Fruit fly (Drosophila melanogaster): ENCODE data around the gene COX7AL2.
A peak's percentile ranks its signal among the peaks of the same experiment; 100 is the strongest.

The COX7AL2 gene

DNA sequence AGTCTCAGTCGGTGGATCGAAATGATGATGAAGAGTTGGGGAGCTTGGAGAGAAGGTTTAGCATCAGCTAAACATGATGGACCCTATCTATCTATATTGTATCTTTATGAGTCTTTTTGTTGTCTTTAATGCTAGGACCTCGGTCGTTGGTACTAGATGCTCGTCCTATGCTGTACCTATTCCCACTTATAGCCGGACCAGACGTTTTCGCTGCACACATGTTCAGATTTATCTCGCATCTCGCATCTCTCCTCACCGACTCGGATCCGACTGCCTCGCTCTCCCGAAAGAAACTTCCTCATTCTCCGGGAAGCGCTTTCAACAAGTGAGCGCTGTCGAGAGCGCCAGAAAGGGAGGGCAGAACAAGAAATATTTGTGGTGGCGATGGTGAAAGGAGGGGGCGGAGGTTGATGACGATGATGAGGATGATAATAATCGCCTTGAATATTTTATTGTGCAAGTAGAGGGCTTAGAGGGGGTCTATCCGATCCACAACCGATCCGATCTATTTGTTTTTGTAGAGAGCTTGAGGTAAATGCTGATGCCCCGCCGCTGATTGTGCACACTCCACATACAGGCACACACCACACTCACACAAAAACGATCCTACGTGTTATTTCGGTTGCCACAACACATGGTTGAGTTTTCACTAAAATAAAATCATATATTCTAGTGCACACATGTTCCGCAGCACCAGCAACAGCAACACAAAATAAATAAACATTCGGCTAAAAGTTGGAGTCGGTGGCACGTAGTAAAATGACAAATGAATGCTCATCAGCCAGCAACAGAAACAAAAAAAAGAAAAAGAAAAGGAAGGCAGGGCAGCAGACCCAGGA lies 34.8 kb downstream of the COX7AL2 start:
- TF ChIP-seq D1 (tag; optimal IDR thresholded peaks at IDR 0.05) (no peak), CG9948 (tag; optimal IDR thresholded peaks at IDR 0.05) (peak; percentile 52), CG14655 (GFP tag; optimal IDR thresholded peaks at IDR 0.05) (peak; percentile 73), EcR (GFP tag; optimal IDR thresholded peaks at IDR 0.05) (no peak), Pif1B (GFP tag; optimal IDR thresholded peaks at IDR 0.05) (peak; percentile 46), CG8301 (tag; optimal IDR thresholded peaks at IDR 0.05) (peak; percentile 67), CG12605 (GFP tag; IDR thresholded peaks at IDR 0.05) (no peak; the same call in 1 of the 2 replicates), CG4496 (GFP tag; IDR thresholded peaks at IDR 0.05) (peak; percentile 67; the same call in 1 of the 3 replicates), Pif1A (GFP tag; optimal IDR thresholded peaks at IDR 0.05) (peak; percentile 65), CG8159 (tag; optimal IDR thresholded peaks at IDR 0.05) (peak; percentile 77), CG10348 (GFP tag; IDR thresholded peaks at IDR 0.05) (no peak), fd96Ca (GFP tag; IDR thresholded peaks at IDR 0.05) (0 out of 3 replicates have a peak, but pooled peaks have one; percentile 32), CG32121 (GFP tag; IDR thresholded peaks at IDR 0.05) (no peak), CG17806 (tag; optimal IDR thresholded peaks at IDR 0.05) (peak; percentile 60), gl (tag; optimal IDR thresholded peaks at IDR 0.05) (no peak), CG13204 (GFP tag; optimal IDR thresholded peaks at IDR 0.05) (peak; percentile 29), Ets98B (GFP tag; IDR thresholded peaks at IDR 0.05) (peak; percentile 61), Snoo (tag; optimal IDR thresholded peaks at IDR 0.05) (no peak), rn (GFP tag; IDR thresholded peaks at IDR 0.05) (no peak), CG34367 (tag; optimal IDR thresholded peaks at IDR 0.05) (peak; percentile 55), CG15710 (tag; optimal IDR thresholded peaks at IDR 0.05) (peak; percentile 48)

DNA sequence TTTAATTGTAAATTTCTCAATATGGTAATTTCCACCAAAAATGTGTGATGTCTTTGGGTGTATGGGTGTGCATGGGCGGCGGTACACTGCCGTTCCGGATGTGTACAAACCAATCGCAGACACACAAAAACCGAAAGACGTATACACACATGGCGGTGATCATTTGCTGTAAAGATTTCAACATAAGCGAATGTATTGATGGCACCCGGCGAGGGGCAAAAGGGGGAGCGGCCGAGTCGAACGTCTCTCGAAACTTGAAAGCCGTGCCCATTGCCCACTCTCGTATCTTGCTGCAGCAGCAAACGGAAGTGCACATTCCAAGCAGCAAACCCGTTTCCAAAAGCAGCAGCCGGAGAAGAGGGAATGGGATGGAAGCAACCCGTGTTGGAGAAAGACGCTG lies 35.4 kb downstream of the COX7AL2 start:
- TF ChIP-seq CG32121 (GFP tag; IDR thresholded peaks at IDR 0.05) (no peak), EcR (GFP tag; optimal IDR thresholded peaks at IDR 0.05) (peak; percentile 20), CG34367 (tag; optimal IDR thresholded peaks at IDR 0.05) (no peak), Snoo (tag; optimal IDR thresholded peaks at IDR 0.05) (no peak), CG8301 (tag; optimal IDR thresholded peaks at IDR 0.05) (no peak), CG8159 (tag; optimal IDR thresholded peaks at IDR 0.05) (no peak), gl (tag; optimal IDR thresholded peaks at IDR 0.05) (no peak), CG9948 (tag; optimal IDR thresholded peaks at IDR 0.05) (no peak), CG14655 (GFP tag; optimal IDR thresholded peaks at IDR 0.05) (no peak), Ets98B (GFP tag; IDR thresholded peaks at IDR 0.05) (no peak), CG4496 (GFP tag; IDR thresholded peaks at IDR 0.05) (peak; percentile 62; the same call in 2 of the 3 replicates), D1 (tag; optimal IDR thresholded peaks at IDR 0.05) (no peak), rn (GFP tag; IDR thresholded peaks at IDR 0.05) (0 out of 2 replicates have a peak, but pooled peaks have one; percentile 3), Pif1A (GFP tag; optimal IDR thresholded peaks at IDR 0.05) (no peak), CG10348 (GFP tag; IDR thresholded peaks at IDR 0.05) (0 out of 2 replicates have a peak, but pooled peaks have one; percentile 33), CG15710 (tag; optimal IDR thresholded peaks at IDR 0.05) (no peak), Pif1B (GFP tag; optimal IDR thresholded peaks at IDR 0.05) (no peak), fd96Ca (GFP tag; IDR thresholded peaks at IDR 0.05) (peak; percentile 33; the same call in 1 of the 3 replicates), CG17806 (tag; optimal IDR thresholded peaks at IDR 0.05) (no peak), CG12605 (GFP tag; IDR thresholded peaks at IDR 0.05) (no peak), CG13204 (GFP tag; optimal IDR thresholded peaks at IDR 0.05) (peak; percentile 85)

DNA sequence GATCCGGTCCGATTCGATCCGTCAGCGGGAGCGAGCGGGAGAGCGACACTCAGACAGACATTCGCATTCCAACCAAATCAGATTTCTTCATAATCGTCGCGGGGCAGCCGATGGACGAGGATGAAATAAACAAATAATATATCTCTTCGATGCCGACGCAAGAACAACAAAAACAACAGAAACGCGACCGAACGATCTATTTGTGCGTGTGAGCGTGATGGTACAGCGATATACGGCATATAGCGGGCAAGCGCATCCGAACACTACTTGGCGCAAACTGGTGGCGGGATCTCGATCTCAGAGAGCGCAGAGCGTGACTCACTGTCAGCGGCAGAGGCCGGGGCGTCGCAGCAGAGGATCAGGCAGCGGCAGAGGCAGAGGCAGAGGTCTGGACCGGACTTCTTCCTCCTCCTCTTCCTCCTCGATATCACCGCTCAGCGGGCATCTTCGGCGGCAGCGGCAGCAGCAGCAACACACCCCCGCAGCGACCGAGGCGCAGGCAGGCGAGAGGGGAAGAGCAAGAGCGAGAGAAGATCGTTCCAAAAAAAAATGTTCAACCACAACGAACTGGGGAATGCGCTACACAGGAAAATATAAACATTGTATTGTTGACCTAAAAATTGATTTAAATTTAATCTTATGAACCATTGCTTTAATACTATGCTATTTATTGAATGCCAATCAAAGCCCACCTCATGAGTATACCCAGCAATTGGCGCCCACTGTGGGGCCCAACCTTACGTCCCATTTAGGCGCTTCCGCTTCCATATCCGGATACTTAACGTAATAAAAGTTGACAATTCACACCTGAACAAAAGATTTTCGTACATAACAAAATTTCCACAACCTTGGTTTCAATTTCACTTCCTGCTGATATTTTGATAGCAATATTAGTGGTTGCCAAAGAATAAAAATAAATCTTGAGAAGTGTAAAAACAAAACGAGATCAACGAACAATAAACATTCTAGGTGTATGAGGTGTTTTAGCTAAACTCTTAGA lies 36.2 kb downstream of the COX7AL2 start:
- TF ChIP-seq Snoo (tag; optimal IDR thresholded peaks at IDR 0.05), result peak; percentile 35
- TF ChIP-seq D1 (tag; optimal IDR thresholded peaks at IDR 0.05), result no peak
- peak; percentile 100 for TF ChIP-seq CG13204 (GFP tag; optimal IDR thresholded peaks at IDR 0.05)
- TF ChIP-seq rn (GFP tag; IDR thresholded peaks at IDR 0.05), result peak; percentile 37; the same call in 1 of the 2 replicates
- TF ChIP-seq CG17806 (tag; optimal IDR thresholded peaks at IDR 0.05), result peak; percentile 53
- peak; percentile 20 for TF ChIP-seq CG34367 (tag; optimal IDR thresholded peaks at IDR 0.05)
- TF ChIP-seq CG9948 (tag; optimal IDR thresholded peaks at IDR 0.05), result peak; percentile 68
- TF ChIP-seq CG10348 (GFP tag; IDR thresholded peaks at IDR 0.05), result no peak
- TF ChIP-seq fd96Ca (GFP tag; IDR thresholded peaks at IDR 0.05), result peak; percentile 39; the same call in 1 of the 3 replicates
- TF ChIP-seq CG8159 (tag; optimal IDR thresholded peaks at IDR 0.05), result peak; percentile 63
- peak; percentile 44 for TF ChIP-seq CG8301 (tag; optimal IDR thresholded peaks at IDR 0.05)
- no peak for TF ChIP-seq CG14655 (GFP tag; optimal IDR thresholded peaks at IDR 0.05)
- TF ChIP-seq CG15710 (tag; optimal IDR thresholded peaks at IDR 0.05), result peak; percentile 50
- peak; percentile 14 for TF ChIP-seq Pif1A (GFP tag; optimal IDR thresholded peaks at IDR 0.05)
- peak; percentile 39; the same call in 1 of the 2 replicates for TF ChIP-seq CG32121 (GFP tag; IDR thresholded peaks at IDR 0.05)
- TF ChIP-seq EcR (GFP tag; optimal IDR thresholded peaks at IDR 0.05), result peak; percentile 86
- peak; percentile 28; the same call in 1 of the 2 replicates for TF ChIP-seq CG12605 (GFP tag; IDR thresholded peaks at IDR 0.05)
- TF ChIP-seq CG4496 (GFP tag; IDR thresholded peaks at IDR 0.05), result no peak; the same call in none of the 3 replicates

DNA sequence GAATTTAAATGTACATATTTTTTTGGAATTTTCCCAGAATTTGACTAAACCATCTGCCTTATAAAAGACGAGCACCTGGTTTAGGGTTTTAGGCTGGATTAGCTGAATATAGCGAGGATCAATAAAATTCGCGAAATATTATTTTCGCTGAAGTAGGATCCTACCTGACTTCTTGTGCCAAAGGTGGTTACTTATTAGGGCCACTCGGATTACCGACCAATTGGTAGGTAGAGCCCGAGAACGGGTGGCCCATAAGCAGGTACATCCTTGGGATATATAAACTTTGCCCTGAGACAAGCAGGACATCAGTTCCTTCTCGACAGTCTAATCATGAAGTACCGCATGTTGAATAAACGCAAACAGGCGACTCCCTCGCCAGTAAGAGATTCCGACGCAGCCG lies 42.3 kb downstream of the COX7AL2 start, which contains the start of gene CG15382:
Gene CG15382, plus strand, starts transcription at position 301 of the 400 bp plus-strand sequence.
- TF ChIP-seq CG15710 (tag; optimal IDR thresholded peaks at IDR 0.05) (no peak), CG34367 (tag; optimal IDR thresholded peaks at IDR 0.05) (no peak), CG17806 (tag; optimal IDR thresholded peaks at IDR 0.05) (no peak), CG12605 (GFP tag; IDR thresholded peaks at IDR 0.05) (no peak), Ets98B (GFP tag; IDR thresholded peaks at IDR 0.05) (no peak), D1 (tag; optimal IDR thresholded peaks at IDR 0.05) (no peak), CG8159 (tag; optimal IDR thresholded peaks at IDR 0.05) (no peak), Pif1B (GFP tag; optimal IDR thresholded peaks at IDR 0.05) (no peak), EcR (GFP tag; optimal IDR thresholded peaks at IDR 0.05) (no peak), Pif1A (GFP tag; optimal IDR thresholded peaks at IDR 0.05) (no peak), fd96Ca (GFP tag; IDR thresholded peaks at IDR 0.05) (no peak), CG8301 (tag; optimal IDR thresholded peaks at IDR 0.05) (no peak), CG10348 (GFP tag; IDR thresholded peaks at IDR 0.05) (no peak), CG32121 (GFP tag; IDR thresholded peaks at IDR 0.05) (no peak), CG4496 (GFP tag; IDR thresholded peaks at IDR 0.05) (no peak), CG14655 (GFP tag; optimal IDR thresholded peaks at IDR 0.05) (no peak), rn (GFP tag; IDR thresholded peaks at IDR 0.05) (no peak), gl (tag; optimal IDR thresholded peaks at IDR 0.05) (no peak), CG9948 (tag; optimal IDR thresholded peaks at IDR 0.05) (no peak), Snoo (tag; optimal IDR thresholded peaks at IDR 0.05) (no peak)

All from whole organism, pupa.